Worm (Caenorhabditis elegans) whole organism, midembryonic: ENCODE measurements around the gene ZK616.3.

Source experiments
- T22C8.4 ChIP-seq: fragments of 200-800 bp; sonication (Bioruptor generic); IDR thresholded peaks from 2 replicates; pipeline ENCODE4 v1.3.6; 2022; ENCODE audit warnings: missing genetic modification characterization, missing compliant biosample characterization
- cog-1 ChIP-seq: sonication (generic microtip); optimal IDR thresholded peaks from 2 replicates; lab custom pipeline; 2016; ENCODE audit warnings: missing genetic modification characterization, missing compliant biosample characterization
- flt-1 ChIP-seq: fragments of 200-800 bp; sonication (Bioruptor generic); IDR thresholded peaks from 2 replicates; pipeline ENCODE4 v1.3.6; 2022; ENCODE audit warnings: missing genetic modification characterization, missing compliant biosample characterization
- med-1 ChIP-seq: sonication (generic microtip); optimal IDR thresholded peaks from 2 replicates; lab custom pipeline; 2017; ENCODE audit warnings: missing genetic modification characterization, mild to moderate bottlenecking, missing compliant biosample characterization, antibody characterized with exemption, missing genetic modification reagents; ENCODE audit not compliant: insufficient read depth
- ref-1 ChIP-seq: fragments of 200-800 bp; sonication (Bioruptor generic); conservative IDR thresholded peaks from 2 replicates; pipeline ENCODE4 v1.3.6; 2022; ENCODE audit warnings: missing genetic modification reagents, missing genetic modification characterization, missing compliant biosample characterization
- tab-1 ChIP-seq: fragments of 200-800 bp; sonication (Bioruptor generic); IDR thresholded peaks from 2 replicates; pipeline ENCODE4 v1.3.6; 2022; ENCODE audit warnings: missing genetic modification characterization, missing compliant biosample characterization
- ztf-29 ChIP-seq: fragments of 200-800 bp; sonication (Bioruptor generic); IDR thresholded peaks from 2 replicates; pipeline ENCODE4 v1.3.6; 2022; ENCODE audit warnings: missing genetic modification reagents, missing genetic modification characterization, missing compliant biosample characterization

DNA sequence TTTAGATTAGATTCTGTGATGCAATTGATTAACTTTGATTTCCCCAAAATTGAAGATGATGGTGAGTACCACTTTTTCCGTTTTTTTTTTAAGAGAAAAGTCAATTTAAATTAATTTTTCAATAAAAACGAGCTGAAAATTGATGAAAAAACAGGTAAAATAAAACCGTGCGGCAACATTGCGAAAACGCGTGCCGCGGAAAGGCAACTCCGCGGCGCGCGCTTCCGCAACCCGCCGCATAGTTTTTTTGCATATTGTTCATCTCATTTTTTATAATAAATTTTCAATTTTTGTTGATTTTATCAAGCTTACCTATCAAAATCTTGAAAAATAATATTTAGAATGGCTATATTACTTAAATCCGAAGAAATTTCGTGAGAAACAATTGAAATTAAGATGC lies 26.0 kb upstream of the ZK616.3 start:
- 0 out of 2 replicates have a peak, but pooled peaks have one; percentile 29 for TF ChIP-seq ztf-29 (GFP tag; lab: Robert Waterston, UW)
- peak; percentile 39; the same call in 1 of the 2 replicates for TF ChIP-seq tab-1 (GFP tag; lab: Robert Waterston, UW)
- 0 out of 2 replicates have a peak, but pooled peaks have one; percentile 19 for TF ChIP-seq ref-1 (GFP tag; lab: Robert Waterston, UW)
- TF ChIP-seq flt-1 (GFP tag; lab: Robert Waterston, UW), result peak; percentile 85
- peak; percentile 26 for TF ChIP-seq cog-1
- TF ChIP-seq T22C8.4 (GFP tag; lab: Robert Waterston, UW), result peak; percentile 57; the same call in 1 of the 2 replicates
- TF ChIP-seq med-1 (GFP tag; lab: Kevin White, UChicago), result peak; percentile 34
